Worm (Caenorhabditis elegans) whole organism, L2 larva: ENCODE data around the gene F47B7.5.
A peak's percentile ranks its signal among the peaks of the same experiment; 100 is the strongest.

Experiments used
- C34F6.9 ChIP-seq: fragments of 150-350 bp; optimal IDR thresholded peaks from 2 replicates; lab custom pipeline; 2014; ENCODE audit warnings: missing biosample characterization, missing genetic modification characterization
- F13H6.1 ChIP-seq: sonication (generic microtip); optimal IDR thresholded peaks from 2 replicates; lab custom pipeline; 2016; ENCODE audit warnings: missing genetic modification characterization, missing compliant biosample characterization
- Y55F3AM.14 ChIP-seq: fragments of 200-800 bp; sonication (Bioruptor generic); optimal IDR thresholded peaks from 2 replicates; lab custom pipeline; 2018; ENCODE audit warnings: mild to moderate bottlenecking, missing genetic modification characterization, missing compliant biosample characterization
- ZK546.5 ChIP-seq: sonication (generic microtip); optimal IDR thresholded peaks from 2 replicates; lab custom pipeline; 2017; ENCODE audit warnings: missing biosample characterization, missing genetic modification characterization
- ama-1 ChIP-seq: fragments of 150-350 bp; optimal IDR thresholded peaks from 2 replicates; lab custom pipeline; 2018; ENCODE audit warnings: inconsistent platforms
- ceh-16 ChIP-seq: fragments of 150-350 bp; optimal IDR thresholded peaks from 2 replicates; lab custom pipeline; 2014; ENCODE audit warnings: missing biosample characterization, missing genetic modification characterization
- crh-2 ChIP-seq: sonication (generic microtip); optimal IDR thresholded peaks from 2 replicates; lab custom pipeline; 2017; ENCODE audit warnings: missing biosample characterization, missing genetic modification characterization
- dmd-4 ChIP-seq: sonication (generic microtip); optimal IDR thresholded peaks from 2 replicates; lab custom pipeline; 2017; ENCODE audit warnings: missing biosample characterization, missing genetic modification characterization
- egl-27 ChIP-seq: sonication (generic microtip); optimal IDR thresholded peaks from 3 replicates; lab custom pipeline; 2017; ENCODE audit warnings: missing biosample characterization, missing genetic modification reagents, missing genetic modification characterization
- fos-1 ChIP-seq: fragments of 150-350 bp; optimal IDR thresholded peaks from 2 replicates; lab custom pipeline; 2014; ENCODE audit warnings: missing biosample characterization, missing genetic modification characterization
- gmeb-1 ChIP-seq: fragments of 150-350 bp; optimal IDR thresholded peaks from 2 replicates; lab custom pipeline; 2014; ENCODE audit warnings: missing biosample characterization, missing genetic modification characterization
- lin-13 ChIP-seq: fragments of 150-350 bp; optimal IDR thresholded peaks from 2 replicates; lab custom pipeline; 2014; ENCODE audit warnings: missing biosample characterization, missing genetic modification reagents, missing genetic modification characterization
- lin-39 ChIP-seq: fragments of 150-350 bp; optimal IDR thresholded peaks from 2 replicates; lab custom pipeline; 2014; ENCODE audit warnings: missing biosample characterization, missing genetic modification reagents, missing genetic modification characterization
- lsy-2 ChIP-seq, 2 experiments: fragments of 150-350 bp in 1 of 2; sonication (generic microtip) in 1 of 2; optimal IDR thresholded peaks; 2 replicates each; lab custom pipeline; 2014 to 2017; ENCODE audit warnings: missing biosample characterization in 2 of 2, missing genetic modification characterization in 2 of 2
- mab-5 ChIP-seq: fragments of 150-350 bp; optimal IDR thresholded peaks from 2 replicates; lab custom pipeline; 2014; ENCODE audit warnings: missing biosample characterization, missing genetic modification characterization
- mbf-1 ChIP-seq: sonication (generic microtip); optimal IDR thresholded peaks from 2 replicates; lab custom pipeline; 2017; ENCODE audit warnings: missing biosample characterization, missing genetic modification characterization
- mdl-1 ChIP-seq, 2 experiments: fragments of 150-350 bp in 1 of 2; sonication (generic microtip) in 1 of 2; optimal IDR thresholded peaks; 2 replicates each; lab custom pipeline; 2017; ENCODE audit warnings: missing biosample characterization in 2 of 2, missing genetic modification characterization in 2 of 2
- nhr-11 ChIP-seq: fragments of 150-350 bp; optimal IDR thresholded peaks from 2 replicates; lab custom pipeline; 2014; ENCODE audit warnings: missing biosample characterization, missing genetic modification characterization
- nhr-12 ChIP-seq: fragments of 150-350 bp; optimal IDR thresholded peaks from 2 replicates; lab custom pipeline; 2014; ENCODE audit warnings: missing biosample characterization, missing genetic modification characterization
- nhr-129 ChIP-seq: fragments of 150-350 bp; optimal IDR thresholded peaks from 2 replicates; lab custom pipeline; 2014; ENCODE audit warnings: missing biosample characterization, missing genetic modification characterization
- nhr-21 ChIP-seq: fragments of 150-350 bp; optimal IDR thresholded peaks from 2 replicates; lab custom pipeline; 2014; ENCODE audit warnings: missing biosample characterization, missing genetic modification characterization
- nhr-23 ChIP-seq: fragments of 150-350 bp; optimal IDR thresholded peaks from 2 replicates; lab custom pipeline; 2014; ENCODE audit warnings: missing biosample characterization, missing genetic modification reagents, missing genetic modification characterization
- nhr-237 ChIP-seq: fragments of 150-350 bp; optimal IDR thresholded peaks from 2 replicates; lab custom pipeline; 2014; ENCODE audit warnings: missing biosample characterization, missing genetic modification characterization
- nhr-6 ChIP-seq: fragments of 150-350 bp; optimal IDR thresholded peaks from 2 replicates; lab custom pipeline; 2014; ENCODE audit warnings: missing biosample characterization, missing genetic modification characterization
- peb-1 ChIP-seq: fragments of 150-350 bp; optimal IDR thresholded peaks from 2 replicates; lab custom pipeline; 2014; ENCODE audit warnings: missing biosample characterization, missing genetic modification characterization
- sem-4 ChIP-seq: fragments of 150-350 bp; optimal IDR thresholded peaks from 2 replicates; lab custom pipeline; 2014; ENCODE audit warnings: missing biosample characterization, missing genetic modification reagents, missing genetic modification characterization
- skn-1 ChIP-seq: sonication (generic microtip); optimal IDR thresholded peaks from 2 replicates; lab custom pipeline; 2017; ENCODE audit warnings: missing biosample characterization, missing genetic modification characterization
- sma-3 ChIP-seq: sonication (generic microtip); optimal IDR thresholded peaks from 2 replicates; lab custom pipeline; 2016; ENCODE audit warnings: missing genetic modification reagents, missing genetic modification characterization, missing compliant biosample characterization
- sma-9 ChIP-seq, 2 experiments: fragments of 150-350 bp in 1 of 2; sonication (generic microtip) in 1 of 2; optimal IDR thresholded peaks; 2 replicates each; lab custom pipeline; 2014 to 2016; ENCODE audit warnings: missing genetic modification characterization in 2 of 2, mild to moderate bottlenecking in 1 of 2, missing biosample characterization in 1 of 2, missing compliant biosample characterization in 1 of 2, missing genetic modification reagents in 1 of 2, moderate library complexity in 1 of 2
- snpc-4 ChIP-seq: fragments of 150-350 bp; optimal IDR thresholded peaks from 2 replicates; lab custom pipeline; 2014; ENCODE audit warnings: missing biosample characterization, missing genetic modification characterization
- unc-39 ChIP-seq: fragments of 150-350 bp; optimal IDR thresholded peaks from 2 replicates; lab custom pipeline; 2014; ENCODE audit warnings: missing biosample characterization, missing genetic modification characterization
- unc-55 ChIP-seq: fragments of 150-350 bp; sonication (generic microtip); optimal IDR thresholded peaks from 3 replicates; lab custom pipeline; 2014; ENCODE audit warnings: missing biosample characterization, missing genetic modification reagents, missing genetic modification characterization
- unc-62 ChIP-seq: fragments of 150-350 bp; optimal IDR thresholded peaks from 2 replicates; lab custom pipeline; 2014; ENCODE audit warnings: missing biosample characterization, missing genetic modification reagents, missing genetic modification characterization
- zag-1 ChIP-seq: fragments of 150-350 bp; optimal IDR thresholded peaks from 2 replicates; lab custom pipeline; 2014; ENCODE audit warnings: missing biosample characterization, missing genetic modification characterization
- ztf-11 ChIP-seq: sonication (generic microtip); optimal IDR thresholded peaks from 2 replicates; lab custom pipeline; 2017; ENCODE audit warnings: missing biosample characterization, missing genetic modification characterization
- ztf-4 ChIP-seq: fragments of 150-350 bp; optimal IDR thresholded peaks from 2 replicates; lab custom pipeline; 2014; ENCODE audit warnings: missing biosample characterization, missing genetic modification characterization

F47B7.5 gene

DNA sequence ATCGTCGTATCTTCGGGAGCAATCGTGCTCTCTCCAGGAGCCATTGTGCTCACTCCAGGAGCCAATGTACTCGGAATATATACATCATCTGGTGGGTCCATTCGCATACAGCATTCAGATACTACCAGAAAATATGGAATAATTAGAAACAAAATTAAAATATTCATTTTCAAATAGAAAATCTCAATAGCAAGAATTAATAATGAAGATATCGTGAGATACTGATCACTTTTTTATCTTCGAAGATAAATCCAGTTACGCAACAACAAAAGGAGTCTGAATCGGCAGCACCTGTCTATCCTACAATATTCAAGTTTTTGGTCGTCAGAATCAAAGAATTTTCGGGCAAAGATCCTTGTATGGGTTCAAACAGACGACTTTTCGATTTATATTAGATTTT lies at the start of gene F47B7.5:
Gene F47B7.5, minus strand, starts transcription at position 101 of the 400 bp plus-strand sequence.
- TF ChIP-seq fos-1 (tag; lab: Kevin White, UChicago) (no peak), unc-39 (tag; lab: Kevin White, UChicago) (no peak), gmeb-1 (tag; lab: Kevin White, UChicago) (no peak), F13H6.1 (tag; lab: Kevin White, UChicago) (no peak), ztf-11 (no peak), crh-2 (tag; lab: Kevin White, UChicago) (no peak), nhr-237 (tag; lab: Kevin White, UChicago) (no peak), unc-55 (GFP tag; lab: Kevin White, UChicago) (no peak), sem-4 (no peak), ama-1 (lab: Kevin White, UChicago) (no peak), Y55F3AM.14 (GFP tag; lab: Kevin White, UChicago) (no peak), lin-39 (tag; lab: Kevin White, UChicago) (no peak), snpc-4 (tag; lab: Kevin White, UChicago) (no peak), egl-27 (tag; lab: Kevin White, UChicago) (no peak), nhr-21 (no peak), skn-1 (no peak), mab-5 (tag; lab: Kevin White, UChicago) (no peak), nhr-6 (tag; lab: Kevin White, UChicago) (no peak), nhr-11 (tag; lab: Kevin White, UChicago) (no peak)

DNA sequence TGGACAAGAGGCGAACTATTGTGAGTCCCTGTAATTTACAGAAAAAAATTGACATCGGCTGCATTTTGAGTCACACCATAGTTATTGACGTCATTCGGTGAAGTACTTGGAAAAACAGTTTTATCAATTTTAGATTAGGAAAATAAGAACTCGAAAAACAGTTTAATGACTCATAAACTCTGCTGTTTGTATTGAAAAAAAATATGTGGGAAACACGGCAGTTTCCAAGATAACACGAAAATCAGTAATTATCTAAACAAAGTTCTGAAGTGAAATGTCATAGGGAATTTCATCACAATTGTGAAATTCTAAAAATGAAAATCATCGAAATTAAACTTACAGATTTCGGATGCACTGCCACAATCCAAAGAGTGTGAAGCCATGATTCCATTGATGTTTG lies 46.2 kb upstream of the F47B7.5 start:
- TF ChIP-seq Y55F3AM.14 (GFP tag; lab: Kevin White, UChicago), result no peak
- TF ChIP-seq fos-1 (tag; lab: Kevin White, UChicago), result peak; percentile 13

DNA sequence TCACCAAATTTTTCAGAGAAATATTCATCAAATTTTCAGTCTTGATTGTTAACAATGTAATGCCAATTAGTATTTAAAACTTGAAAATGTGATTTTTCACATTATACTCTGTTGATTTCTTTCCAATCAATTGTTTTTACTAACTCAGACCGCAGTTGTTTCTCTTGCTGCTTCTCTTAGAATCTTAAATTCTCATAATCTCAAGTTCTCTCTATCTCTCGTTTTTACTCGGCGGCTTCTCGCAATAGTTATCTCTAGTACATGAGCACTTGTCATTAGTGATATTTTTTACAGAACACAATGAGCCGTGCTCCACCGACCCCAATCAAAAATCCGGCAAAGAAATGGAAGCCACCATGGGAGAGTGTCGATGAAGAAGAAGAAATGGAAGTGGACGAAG lies 38.5 kb upstream of the F47B7.5 start, which contains the start of gene F35A5.1:
Gene F35A5.1, plus strand, starts transcription at position 301 of the 400 bp plus-strand sequence.
- no peak for TF ChIP-seq peb-1 (tag; lab: Kevin White, UChicago)
- TF ChIP-seq mdl-1 (tag; optimal IDR thresholded peaks at IDR 0.05; lab: Kevin White, UChicago), result no peak
- no peak for TF ChIP-seq ama-1 (lab: Kevin White, UChicago)
- no peak for TF ChIP-seq lsy-2 (tag; optimal IDR thresholded peaks at IDR 0.05; lab: Kevin White, UChicago)
- TF ChIP-seq ceh-16 (tag; lab: Kevin White, UChicago), result no peak
- no peak for TF ChIP-seq skn-1
- no peak for TF ChIP-seq nhr-11 (tag; lab: Kevin White, UChicago)
- no peak for TF ChIP-seq crh-2 (tag; lab: Kevin White, UChicago)
- TF ChIP-seq nhr-23, result no peak
- no peak for TF ChIP-seq ZK546.5 (tag; lab: Kevin White, UChicago)
- no peak for TF ChIP-seq egl-27 (tag; lab: Kevin White, UChicago)
- TF ChIP-seq sma-9 (GFP tag; optimal IDR thresholded peaks at IDR 0.05; lab: Kevin White, UChicago), result no peak
- TF ChIP-seq sma-9 (tag; optimal IDR thresholded peaks at IDR 0.05; lab: Kevin White, UChicago), result no peak
- TF ChIP-seq lin-39 (tag; lab: Kevin White, UChicago), result no peak
- TF ChIP-seq mab-5 (tag; lab: Kevin White, UChicago), result no peak
- TF ChIP-seq nhr-12 (tag; lab: Kevin White, UChicago), result no peak
- TF ChIP-seq, all 48 proteins: peak for 0

DNA sequence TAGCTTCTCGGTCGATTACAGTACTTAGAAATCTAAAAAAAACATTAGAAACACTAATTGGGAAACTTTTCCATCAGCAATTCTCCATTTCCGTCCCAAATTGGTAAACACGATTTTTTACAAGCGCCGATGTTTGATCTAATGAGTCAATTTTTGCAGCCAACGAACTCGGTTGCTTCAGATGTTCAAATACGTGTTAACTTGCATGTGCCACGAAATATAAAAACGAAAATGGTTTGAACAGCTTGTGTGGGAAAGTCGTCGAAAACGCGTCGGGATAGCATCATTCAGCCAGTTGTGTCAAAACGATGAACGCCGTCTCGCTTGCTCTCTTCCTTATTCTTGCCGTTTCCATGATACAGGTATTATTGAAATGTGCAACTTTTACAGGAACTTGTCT lies 36.2 kb upstream of the F47B7.5 start, which contains the start of gene F35A5.2:
Gene F35A5.2, plus strand, starts transcription at position 301 of the 400 bp plus-strand sequence.
- no peak for TF ChIP-seq snpc-4 (tag; lab: Kevin White, UChicago)

DNA sequence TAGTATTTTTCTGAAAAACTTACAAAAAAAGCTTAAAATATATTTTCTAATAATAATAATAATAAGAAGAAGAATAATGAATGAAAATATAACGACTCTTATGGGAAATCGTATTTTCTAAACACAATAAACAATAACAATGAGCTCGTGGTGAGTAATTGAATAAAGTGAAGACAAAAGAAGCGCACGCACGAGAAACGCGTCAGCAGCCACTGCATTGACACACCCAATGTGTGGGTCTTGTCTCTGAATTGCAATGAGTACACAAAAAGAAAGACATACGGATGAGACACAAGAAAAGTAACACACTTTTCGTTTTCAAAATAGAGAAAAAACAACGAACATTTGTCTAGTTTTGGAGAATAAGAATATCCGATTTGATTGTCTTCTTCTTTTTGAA lies 34.7 kb upstream of the F47B7.5 start, which contains the start of gene F35A5.8:
Gene F35A5.8, minus strand, starts transcription at position 151 of the 400 bp plus-strand sequence.
- TF ChIP-seq sem-4 (peak; percentile 88), unc-55 (GFP tag; lab: Kevin White, UChicago) (peak; percentile 75), unc-62 (GFP tag; lab: Kevin White, UChicago) (no peak), mbf-1 (tag; lab: Kevin White, UChicago) (no peak), sma-9 (GFP tag; optimal IDR thresholded peaks at IDR 0.05; lab: Kevin White, UChicago) (peak; percentile 91), sma-9 (tag; optimal IDR thresholded peaks at IDR 0.05; lab: Kevin White, UChicago) (no peak), lsy-2 (tag; optimal IDR thresholded peaks at IDR 0.05; lab: Kevin White, UChicago) (peak; percentile 74 to 86), ztf-4 (tag; lab: Kevin White, UChicago) (peak; percentile 9), ama-1 (lab: Kevin White, UChicago) (no peak), ceh-16 (tag; lab: Kevin White, UChicago) (peak; percentile 41), lin-13 (GFP tag; lab: Kevin White, UChicago) (peak; percentile 77), snpc-4 (tag; lab: Kevin White, UChicago) (peak; percentile 23), C34F6.9 (peak; percentile 78), F13H6.1 (tag; lab: Kevin White, UChicago) (peak; percentile 78), sma-3 (GFP tag; lab: Kevin White, UChicago) (peak; percentile 56), dmd-4 (tag; lab: Kevin White, UChicago) (no peak), gmeb-1 (tag; lab: Kevin White, UChicago) (peak; percentile 76), crh-2 (tag; lab: Kevin White, UChicago) (peak; percentile 64), nhr-237 (tag; lab: Kevin White, UChicago) (no peak), nhr-129 (peak; percentile 85), mab-5 (tag; lab: Kevin White, UChicago) (peak; percentile 14), zag-1 (peak; percentile 33), nhr-6 (tag; lab: Kevin White, UChicago) (peak; percentile 62), fos-1 (tag; lab: Kevin White, UChicago) (peak; percentile 79), egl-27 (tag; lab: Kevin White, UChicago) (peak; percentile 64)
